Worm (Caenorhabditis elegans) whole organism, L3 larva: Measurements from ENCODE around the gene vav-1.

Source experiments
- R02D3.7 ChIP-seq: fragments of 150-350 bp; optimal IDR thresholded peaks from 2 replicates; lab custom pipeline; 2014; ENCODE audit warnings: missing biosample characterization, missing genetic modification characterization
- ZK546.5 ChIP-seq: sonication (generic microtip); optimal IDR thresholded peaks from 2 replicates; lab custom pipeline; 2017; ENCODE audit warnings: missing biosample characterization, missing genetic modification characterization
- aly-2 ChIP-seq: fragments of 150-350 bp; optimal IDR thresholded peaks from 2 replicates; lab custom pipeline; 2014; ENCODE audit warnings: missing biosample characterization, missing genetic modification characterization
- ama-1 ChIP-seq: fragments of 150-350 bp; optimal IDR thresholded peaks from 2 replicates; lab custom pipeline; 2018
- ceh-16 ChIP-seq: sonication (generic microtip); optimal IDR thresholded peaks from 2 replicates; lab custom pipeline; 2017; ENCODE audit warnings: missing biosample characterization, missing genetic modification characterization
- ceh-28 ChIP-seq: fragments of 150-350 bp; optimal IDR thresholded peaks from 2 replicates; lab custom pipeline; 2014; ENCODE audit warnings: missing biosample characterization, missing genetic modification reagents, missing genetic modification characterization
- ceh-82 ChIP-seq: fragments of 150-350 bp; optimal IDR thresholded peaks from 2 replicates; lab custom pipeline; 2014; ENCODE audit warnings: missing biosample characterization, missing genetic modification characterization
- daf-12 ChIP-seq: fragments of 150-350 bp; optimal IDR thresholded peaks from 2 replicates; lab custom pipeline; 2014; ENCODE audit warnings: missing biosample characterization, missing genetic modification reagents, missing genetic modification characterization
- egl-27 ChIP-seq: sonication (generic microtip); optimal IDR thresholded peaks from 4 replicates; lab custom pipeline; 2017; ENCODE audit warnings: missing biosample characterization, missing genetic modification reagents, missing genetic modification characterization
- egl-5 ChIP-seq: fragments of 150-350 bp; optimal IDR thresholded peaks from 2 replicates; lab custom pipeline; 2017; ENCODE audit warnings: missing biosample characterization, missing genetic modification reagents, missing genetic modification characterization, inconsistent platforms
- elt-1 ChIP-seq: fragments of 150-350 bp; optimal IDR thresholded peaks from 2 replicates; lab custom pipeline; 2014; ENCODE audit warnings: missing biosample characterization, missing genetic modification characterization
- elt-2 ChIP-seq: sonication (generic microtip); optimal IDR thresholded peaks from 2 replicates; lab custom pipeline; 2016; ENCODE audit warnings: missing genetic modification reagents, mild to moderate bottlenecking, missing genetic modification characterization, missing compliant biosample characterization
- elt-3 ChIP-seq, 3 experiments: fragments of 150-350 bp in 1 of 3; sonication (generic microtip) in 2 of 3; optimal IDR thresholded peaks; 2 replicates in 2 of 3; 4 replicates in 1 of 3; lab custom pipeline; 2014 to 2017; ENCODE audit warnings: missing biosample characterization in 3 of 3, missing genetic modification characterization in 3 of 3
- eor-1 ChIP-seq, 2 experiments: fragments of 150-350 bp; optimal IDR thresholded peaks; 2 replicates each; lab custom pipeline; 2014 to 2018; ENCODE audit warnings: missing biosample characterization in 2 of 2, missing genetic modification characterization in 2 of 2
- fkh-2 ChIP-seq: fragments of 150-350 bp; optimal IDR thresholded peaks from 2 replicates; lab custom pipeline; 2014; ENCODE audit warnings: missing biosample characterization, missing genetic modification reagents, missing genetic modification characterization
- hmg-11 ChIP-seq: sonication (generic microtip); optimal IDR thresholded peaks from 2 replicates; lab custom pipeline; 2016; ENCODE audit warnings: missing genetic modification characterization, missing compliant biosample characterization
- jun-1 ChIP-seq: fragments of 150-350 bp; optimal IDR thresholded peaks from 2 replicates; lab custom pipeline; 2014; ENCODE audit warnings: missing biosample characterization, missing genetic modification reagents, missing genetic modification characterization
- lin-15B ChIP-seq: fragments of 150-350 bp; optimal IDR thresholded peaks from 2 replicates; lab custom pipeline; 2014; ENCODE audit warnings: missing biosample characterization, missing genetic modification characterization
- lsy-12 ChIP-seq: sonication (generic microtip); optimal IDR thresholded peaks from 2 replicates; lab custom pipeline; 2016; ENCODE audit warnings: mild to moderate bottlenecking, missing genetic modification characterization, missing compliant biosample characterization
- mdl-1 ChIP-seq: fragments of 150-350 bp; optimal IDR thresholded peaks from 2 replicates; lab custom pipeline; 2014; ENCODE audit warnings: missing biosample characterization, missing genetic modification characterization
- mml-1 ChIP-seq: fragments of 150-350 bp; sonication (generic microtip); optimal IDR thresholded peaks from 3 replicates; lab custom pipeline; 2014; ENCODE audit warnings: missing biosample characterization, missing genetic modification characterization
- nfya-1 ChIP-seq: sonication (generic microtip); optimal IDR thresholded peaks from 2 replicates; lab custom pipeline; 2017; ENCODE audit warnings: missing genetic modification characterization, mild to moderate bottlenecking, missing compliant biosample characterization, antibody characterized with exemption, moderate library complexity; ENCODE audit not compliant: insufficient read depth
- nhr-23 ChIP-seq: fragments of 150-350 bp; optimal IDR thresholded peaks from 2 replicates; lab custom pipeline; 2014; ENCODE audit warnings: missing biosample characterization, missing genetic modification reagents, missing genetic modification characterization
- nhr-237 ChIP-seq: fragments of 150-350 bp; optimal IDR thresholded peaks from 2 replicates; lab custom pipeline; 2014; ENCODE audit warnings: missing biosample characterization, missing genetic modification characterization
- nhr-28 ChIP-seq: fragments of 150-350 bp; optimal IDR thresholded peaks from 2 replicates; lab custom pipeline; 2014; ENCODE audit warnings: missing biosample characterization, missing genetic modification characterization
- nhr-67 ChIP-seq: fragments of 150-350 bp; optimal IDR thresholded peaks from 2 replicates; lab custom pipeline; 2014; ENCODE audit warnings: missing biosample characterization, missing genetic modification characterization
- nhr-76 ChIP-seq: fragments of 150-350 bp; sonication (generic microtip); optimal IDR thresholded peaks from 5 replicates; lab custom pipeline; 2014; ENCODE audit warnings: missing biosample characterization, missing genetic modification characterization
- nhr-77 ChIP-seq: fragments of 150-350 bp; optimal IDR thresholded peaks from 2 replicates; lab custom pipeline; 2014; ENCODE audit warnings: missing biosample characterization, missing genetic modification characterization
- pha-4 ChIP-seq: fragments of 150-350 bp; optimal IDR thresholded peaks from 2 replicates; lab custom pipeline; 2014; ENCODE audit warnings: missing biosample characterization, missing genetic modification reagents, missing genetic modification characterization
- skn-1 ChIP-seq: fragments of 150-350 bp; optimal IDR thresholded peaks from 2 replicates; lab custom pipeline; 2014; ENCODE audit warnings: missing biosample characterization, missing genetic modification characterization
- snpc-4 ChIP-seq: fragments of 150-350 bp; optimal IDR thresholded peaks from 2 replicates; lab custom pipeline; 2014; ENCODE audit warnings: missing biosample characterization, missing genetic modification characterization
- tbx-2 ChIP-seq: sonication (generic microtip); optimal IDR thresholded peaks from 2 replicates; lab custom pipeline; 2016; ENCODE audit warnings: mild to moderate bottlenecking, missing genetic modification characterization, missing compliant biosample characterization
- unc-62 ChIP-seq: fragments of 150-350 bp; sonication (generic microtip); optimal IDR thresholded peaks from 4 replicates; lab custom pipeline; 2014; ENCODE audit warnings: missing biosample characterization, missing genetic modification reagents, missing genetic modification characterization
- ztf-11 ChIP-seq: fragments of 150-350 bp; optimal IDR thresholded peaks from 2 replicates; lab custom pipeline; 2014; ENCODE audit warnings: missing biosample characterization, missing genetic modification characterization
- ztf-4 ChIP-seq: fragments of 150-350 bp; optimal IDR thresholded peaks from 2 replicates; lab custom pipeline; 2014; ENCODE audit warnings: missing biosample characterization, missing genetic modification characterization

Gene vav-1

DNA sequence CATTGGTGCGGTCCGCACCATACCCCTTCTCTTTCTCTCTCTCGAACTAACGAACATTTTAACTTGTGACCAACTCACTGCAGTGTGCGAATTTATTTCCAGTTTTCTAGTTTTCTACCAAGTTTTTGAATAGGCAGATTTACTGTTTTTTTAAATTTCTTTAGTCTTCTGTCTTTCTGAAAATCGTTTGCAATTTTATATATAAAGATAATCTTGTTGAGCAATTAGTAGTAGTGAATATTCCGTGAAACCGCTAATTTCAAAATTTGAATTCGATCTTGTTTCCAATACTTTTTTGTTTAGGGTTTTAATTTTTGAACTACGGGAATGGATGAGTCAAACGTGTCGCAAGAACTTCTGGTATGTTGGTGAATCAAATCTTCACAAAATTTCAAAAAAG, 48.1 kb downstream of the vav-1 start, which contains the start of gene Y81B9A.2:
Gene Y81B9A.2, plus strand, starts transcription at position 301 of the 400 bp plus-strand sequence.
- TF ChIP-seq nhr-67 (tag; lab: Kevin White, UChicago) = no peak
- TF ChIP-seq, all 47 proteins: peak for 0

DNA sequence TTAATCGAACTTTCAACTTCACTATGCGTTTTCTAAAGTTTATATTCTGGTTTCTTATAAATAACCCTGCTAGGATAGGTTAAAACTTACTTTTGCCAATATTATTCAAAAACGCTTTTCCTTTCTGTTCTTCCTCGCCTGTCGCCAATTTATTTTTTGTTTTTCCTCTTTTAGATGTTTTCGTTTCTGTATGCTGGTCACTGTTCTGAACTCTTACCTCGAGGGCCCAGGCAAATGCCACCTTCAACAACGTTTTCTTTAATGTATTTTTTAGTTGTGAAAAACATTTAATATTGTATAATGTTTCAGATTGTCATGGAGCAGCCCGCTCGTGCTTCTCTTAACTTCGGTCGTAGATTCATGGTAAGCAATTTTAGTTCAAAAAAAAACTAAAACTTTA, 49.8 kb downstream of the vav-1 start, which contains the start of gene Y81B9A.3:
Gene Y81B9A.3, plus strand, starts transcription at position 301 of the 400 bp plus-strand sequence.
- no peak for TF ChIP-seq ZK546.5
- TF ChIP-seq pha-4 = no peak
- TF ChIP-seq elt-3 (tag; optimal IDR thresholded peaks at IDR 0.05; lab: Kevin White, UChicago) = no peak
- no peak for TF ChIP-seq skn-1 (tag; lab: Kevin White, UChicago)
- TF ChIP-seq R02D3.7 (tag; lab: Kevin White, UChicago) = no peak
- no peak for TF ChIP-seq snpc-4 (tag; lab: Kevin White, UChicago)
- no peak for TF ChIP-seq egl-27 (tag; lab: Kevin White, UChicago)
- TF ChIP-seq elt-1 = no peak
- TF ChIP-seq fkh-2 (tag; lab: Kevin White, UChicago) = no peak
- TF ChIP-seq daf-12 (tag; lab: Kevin White, UChicago) = no peak

DNA sequence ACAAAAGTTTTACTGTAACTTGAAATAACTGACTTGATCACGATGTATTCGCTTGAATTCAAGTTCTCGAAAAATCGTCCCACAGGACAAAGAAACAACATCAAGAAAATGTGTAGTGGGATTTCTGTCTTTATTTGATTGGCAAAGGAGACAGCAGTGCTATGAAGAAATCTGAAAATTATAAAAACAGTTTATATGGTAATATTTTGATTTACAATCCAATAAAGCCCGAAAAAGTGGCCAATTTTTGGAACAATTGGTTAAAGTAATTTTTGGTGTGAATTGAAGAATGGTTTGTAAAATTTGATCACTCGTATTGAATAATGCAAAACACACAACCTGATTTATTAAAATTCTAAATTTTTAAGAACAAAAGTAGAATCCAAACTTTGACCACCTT, 51.1 kb downstream of the vav-1 start, which contains the start of gene Y81B9A.4:
Gene Y81B9A.4, minus strand, starts transcription at position 101 of the 400 bp plus-strand sequence.
- TF ChIP-seq R02D3.7 (tag; lab: Kevin White, UChicago) = no peak
- no peak for TF ChIP-seq mdl-1 (tag; lab: Kevin White, UChicago)
- TF ChIP-seq tbx-2 (tag; lab: Kevin White, UChicago) = no peak

DNA sequence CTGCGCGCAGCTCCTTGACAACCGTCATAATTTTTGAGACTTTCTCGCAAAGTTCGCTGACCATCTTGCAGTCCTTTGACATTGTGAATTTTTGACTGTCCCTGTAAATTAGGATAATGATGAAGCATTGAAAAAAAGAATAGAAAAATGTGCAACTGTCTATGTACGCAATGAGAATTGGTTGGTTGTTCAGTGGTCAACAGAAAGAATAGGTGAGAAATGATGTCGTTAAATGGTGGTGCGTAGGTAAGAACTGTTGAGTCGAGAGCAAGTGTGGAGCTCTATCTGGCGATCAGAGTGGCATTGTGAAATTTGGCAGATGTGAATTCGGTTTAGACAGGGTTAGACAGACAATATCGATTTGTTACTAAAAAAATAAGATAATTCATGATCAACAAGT, 57.5 kb downstream of the vav-1 start, which contains the start of gene B0563.8:
Gene B0563.8, minus strand, starts transcription at position 101 of the 400 bp plus-strand sequence.
- no peak for TF ChIP-seq aly-2 (tag; lab: Kevin White, UChicago)
- TF ChIP-seq pha-4 = no peak
- TF ChIP-seq egl-5 (tag; lab: Kevin White, UChicago) = no peak
- TF ChIP-seq ama-1 (lab: Kevin White, UChicago) = no peak
- TF ChIP-seq daf-12 (tag; lab: Kevin White, UChicago) = no peak
- TF ChIP-seq elt-1 = no peak
- TF ChIP-seq ceh-16 (tag; lab: Kevin White, UChicago) = no peak

DNA sequence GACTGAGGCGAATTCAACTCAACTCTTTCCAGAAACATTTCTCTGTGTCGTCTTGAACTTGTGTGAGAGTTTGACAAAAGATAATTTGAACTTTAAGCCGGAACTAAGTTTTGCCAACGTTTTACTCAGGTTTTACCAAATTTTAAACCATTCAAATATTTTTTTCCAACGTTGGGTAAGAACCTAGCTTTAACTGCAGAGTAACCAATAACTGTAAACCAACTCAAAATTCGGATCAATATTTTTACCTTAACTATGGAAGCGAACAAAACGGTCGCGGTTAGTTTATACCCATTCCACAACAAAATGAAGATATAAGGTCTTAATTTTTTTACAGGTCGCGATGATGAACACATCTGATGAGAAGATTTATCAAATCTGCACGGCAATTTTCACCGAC, 59.2 kb downstream of the vav-1 start:
- TF ChIP-seq ztf-4 (tag; lab: Kevin White, UChicago) (no peak), ceh-28 (tag; lab: Kevin White, UChicago) (no peak), eor-1 (tag; optimal IDR thresholded peaks at IDR 0.05; lab: Kevin White, UChicago) (no peak), nhr-77 (tag; lab: Kevin White, UChicago) (no peak), nhr-23 (tag; lab: Kevin White, UChicago) (no peak), elt-2 (no peak), unc-62 (GFP tag; lab: Kevin White, UChicago) (no peak), egl-5 (tag; lab: Kevin White, UChicago) (no peak), mml-1 (no peak), lsy-12 (tag; lab: Kevin White, UChicago) (no peak), nhr-237 (tag; lab: Kevin White, UChicago) (no peak), nfya-1 (tag; lab: Kevin White, UChicago) (no peak), nhr-76 (tag; lab: Kevin White, UChicago) (no peak), nhr-67 (tag; lab: Kevin White, UChicago) (no peak), ZK546.5 (no peak), ceh-82 (no peak), lin-15B (no peak)

DNA sequence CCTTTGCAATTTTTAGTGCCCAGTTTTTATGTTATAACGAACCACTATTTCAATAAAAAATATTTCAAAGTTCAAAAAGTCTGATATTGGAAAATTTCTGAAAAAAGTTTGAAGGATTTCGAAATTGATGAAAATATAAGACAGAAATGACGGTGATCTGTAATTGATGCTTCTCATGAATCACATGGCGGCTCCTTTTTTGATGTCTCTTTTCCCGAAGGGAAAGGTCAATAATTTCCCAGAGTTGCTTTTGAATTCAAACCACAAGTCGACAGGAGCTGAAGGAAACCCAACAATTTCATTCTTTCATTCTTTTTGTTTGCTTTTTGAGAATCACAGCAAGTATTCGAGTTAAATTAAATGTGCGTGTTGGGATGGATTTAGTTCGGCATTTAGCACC, 59.7 kb downstream of the vav-1 start, which contains the start of gene B0563.18:
Gene B0563.18, plus strand, starts transcription at position 301 of the 400 bp plus-strand sequence.
- TF ChIP-seq lsy-12 (tag; lab: Kevin White, UChicago) (no peak), pha-4 (no peak), nhr-237 (tag; lab: Kevin White, UChicago) (no peak), hmg-11 (tag; lab: Kevin White, UChicago) (no peak), ztf-11 (no peak), R02D3.7 (tag; lab: Kevin White, UChicago) (no peak), nhr-67 (tag; lab: Kevin White, UChicago) (no peak), egl-5 (tag; lab: Kevin White, UChicago) (no peak), nhr-28 (tag; lab: Kevin White, UChicago) (no peak), ceh-28 (tag; lab: Kevin White, UChicago) (no peak), daf-12 (tag; lab: Kevin White, UChicago) (no peak), jun-1 (no peak)
- TF ChIP-seq, all 47 proteins: peak for 0
